Fruit fly (Drosophila melanogaster): Measurements from ENCODE around the gene CG46506.
"Not testable (repeated sequence)": the region's sequence is repeated elsewhere in the genome, so short reads cannot be mapped to it uniquely, and the experiment has no call there.

- TF ChIP-seq fru, woc, CG32264, tai, psq, Hnf4, Dfd, Abd-B, lola, usp, GATAd (GFP tag; optimal IDR thresholded peaks at IDR 0.05): not testable (repeated sequence)
These were observed 5.1 kb upstream of the CG46506 start, which contains the start of gene CG46505 for dm6 chrX:22152542-22152941.

All from whole organism, wandering third instar larva.